Fruit fly (Drosophila melanogaster) whole organism, embryonic: ENCODE measurements around the gene CG42676.

Experiments used
- C15 ChIP-seq: fragments of 200-800 bp; sonication (Bioruptor generic); IDR thresholded peaks from 3 replicates; pipeline ENCODE4 v1.3.6; 2022; ENCODE audit warnings: missing biosample characterization, missing genetic modification characterization
- CG12391 ChIP-seq: fragments of 200-800 bp; sonication (Bioruptor generic); optimal IDR thresholded peaks from 3 replicates; lab custom pipeline; 2018; ENCODE audit warnings: missing biosample characterization, mild to moderate bottlenecking, missing genetic modification characterization, moderate library complexity
- CG15269 ChIP-seq: fragments of 200-800 bp; sonication (Bioruptor generic); optimal IDR thresholded peaks from 2 replicates; lab custom pipeline; 2018; ENCODE audit warnings: missing biosample characterization, mild to moderate bottlenecking, missing genetic modification characterization, moderate library complexity
- CG15479 ChIP-seq: fragments of 200-800 bp; sonication (Bioruptor generic); optimal IDR thresholded peaks from 3 replicates; lab custom pipeline; 2019; ENCODE audit warnings: missing biosample characterization, mild to moderate bottlenecking, missing genetic modification characterization, moderate library complexity
- CG15601 ChIP-seq: fragments of 200-800 bp; sonication (Bioruptor generic); optimal IDR thresholded peaks from 3 replicates; lab custom pipeline; 2019; ENCODE audit warnings: missing biosample characterization, mild to moderate bottlenecking, missing genetic modification characterization, moderate library complexity
- CG16813 ChIP-seq: fragments of 200-800 bp; sonication (Bioruptor generic); IDR thresholded peaks from 3 replicates; pipeline ENCODE4 v1.3.6; 2022; ENCODE audit warnings: missing biosample characterization, missing genetic modification characterization; ENCODE audit not compliant: partially characterized antibody
- CG17359 ChIP-seq: fragments of 200-800 bp; sonication (Bioruptor generic); optimal IDR thresholded peaks from 3 replicates; lab custom pipeline; 2018; ENCODE audit warnings: missing biosample characterization, mild to moderate bottlenecking, missing genetic modification characterization, moderate library complexity
- CG18619 ChIP-seq: fragments of 200-800 bp; sonication (Bioruptor generic); optimal IDR thresholded peaks from 3 replicates; lab custom pipeline; 2017; ENCODE audit warnings: missing biosample characterization, mild to moderate bottlenecking, missing genetic modification characterization
- CG2120 ChIP-seq: fragments of 200-800 bp; sonication (Bioruptor generic); optimal IDR thresholded peaks from 3 replicates; lab custom pipeline; 2016; ENCODE audit warnings: missing biosample characterization, missing genetic modification characterization
- CG2202 ChIP-seq: fragments of 200-800 bp; sonication (Bioruptor generic); optimal IDR thresholded peaks from 2 replicates; lab custom pipeline; 2018; ENCODE audit warnings: missing biosample characterization, mild to moderate bottlenecking, missing genetic modification characterization
- CG2889 ChIP-seq: fragments of 200-800 bp; sonication (Bioruptor generic); IDR thresholded peaks from 3 replicates; pipeline ENCODE4 v1.3.6; 2022; ENCODE audit warnings: missing biosample characterization, missing genetic modification characterization
- CG33557 ChIP-seq: fragments of 200-800 bp; sonication (Bioruptor generic); optimal IDR thresholded peaks from 2 replicates; lab custom pipeline; 2019; ENCODE audit warnings: missing biosample characterization, mild to moderate bottlenecking, missing genetic modification characterization, moderate library complexity
- CG4328 ChIP-seq: fragments of 200-800 bp; sonication (Bioruptor generic); optimal IDR thresholded peaks from 3 replicates; lab custom pipeline; 2017; ENCODE audit warnings: missing biosample characterization, missing genetic modification reagents, missing genetic modification characterization
- CG5245 ChIP-seq: fragments of 200-800 bp; sonication (Bioruptor generic); optimal IDR thresholded peaks from 3 replicates; lab custom pipeline; 2016; ENCODE audit warnings: missing biosample characterization, missing genetic modification characterization
- CG7271 ChIP-seq: fragments of 200-800 bp; sonication (Bioruptor generic); optimal IDR thresholded peaks from 2 replicates; lab custom pipeline; 2018; ENCODE audit warnings: missing biosample characterization, mild to moderate bottlenecking, missing genetic modification characterization, moderate library complexity
- CG8359 ChIP-seq: fragments of 200-800 bp; sonication (Bioruptor generic); optimal IDR thresholded peaks from 2 replicates; lab custom pipeline; 2017; ENCODE audit warnings: missing biosample characterization, mild to moderate bottlenecking, missing genetic modification characterization, borderline replicate concordance
- CG8388 ChIP-seq: fragments of 200-800 bp; sonication (Bioruptor generic); optimal IDR thresholded peaks from 2 replicates; lab custom pipeline; 2019; ENCODE audit warnings: missing biosample characterization, mild to moderate bottlenecking, missing genetic modification characterization, moderate library complexity
- CG8478 ChIP-seq: fragments of >200 bp; optimal IDR thresholded peaks from 2 replicates; lab custom pipeline; 2018
- CrebB ChIP-seq: fragments of 200-800 bp; sonication (Bioruptor generic); optimal IDR thresholded peaks from 3 replicates; lab custom pipeline; 2018; ENCODE audit warnings: missing biosample characterization, mild to moderate bottlenecking, missing genetic modification characterization
- Deaf1 ChIP-seq: fragments of 200-800 bp; optimal IDR thresholded peaks from 3 replicates; lab custom pipeline; 2019; ENCODE audit warnings: missing biosample characterization, mild to moderate bottlenecking, missing genetic modification characterization, moderate library complexity
- Fer3 ChIP-seq: fragments of 200-800 bp; sonication (Bioruptor generic); optimal IDR thresholded peaks from 2 replicates; lab custom pipeline; 2018; ENCODE audit warnings: missing biosample characterization, mild to moderate bottlenecking, missing genetic modification characterization, moderate library complexity
- HLH3B ChIP-seq: fragments of 200-800 bp; sonication (Bioruptor generic); IDR thresholded peaks from 2 replicates; pipeline ENCODE4 v1.3.6; 2022; ENCODE audit warnings: missing biosample characterization, missing genetic modification characterization
- MESR4 ChIP-seq: fragments of 200-800 bp; sonication (Bioruptor generic); optimal IDR thresholded peaks from 2 replicates; lab custom pipeline; 2018; ENCODE audit warnings: missing biosample characterization, mild to moderate bottlenecking, missing genetic modification characterization, moderate library complexity
- Med ChIP-seq: fragments of 200-800 bp; sonication (Bioruptor generic); peaks from one replicate; lab custom pipeline; 2016; ENCODE audit warnings: missing biosample characterization, missing genetic modification characterization, mild to moderate bottlenecking, inconsistent platforms, moderate library complexity
- NFAT ChIP-seq: fragments of 200-800 bp; sonication (Bioruptor generic); IDR thresholded peaks from 2 replicates; pipeline ENCODE4 v1.3.6; 2022; ENCODE audit warnings: missing biosample characterization, missing genetic modification characterization
- Oaz ChIP-seq: fragments of 200-800 bp; sonication (Bioruptor generic); IDR thresholded peaks from 2 replicates; pipeline ENCODE4 v1.3.6; 2022; ENCODE audit warnings: missing biosample characterization, missing genetic modification characterization
- Opbp ChIP-seq: fragments of 200-800 bp; sonication (Bioruptor generic); IDR thresholded peaks from 3 replicates; pipeline ENCODE4 v1.3.6; 2022; ENCODE audit warnings: missing biosample characterization, missing genetic modification characterization; ENCODE audit not compliant: partially characterized antibody
- PHDP ChIP-seq: fragments of 200-800 bp; sonication (Bioruptor generic); optimal IDR thresholded peaks from 3 replicates; lab custom pipeline; 2018; ENCODE audit warnings: missing biosample characterization, mild to moderate bottlenecking, missing genetic modification characterization, moderate library complexity
- Scr ChIP-seq: fragments of 200-800 bp; sonication (Bioruptor generic); IDR thresholded peaks from 2 replicates; pipeline ENCODE4 v1.3.6; 2022; ENCODE audit warnings: missing biosample characterization, missing genetic modification characterization; ENCODE audit not compliant: partially characterized antibody
- Sox100B ChIP-seq: fragments of 200-800 bp; sonication (Bioruptor generic); optimal IDR thresholded peaks from 3 replicates; lab custom pipeline; 2018; ENCODE audit warnings: missing biosample characterization, mild to moderate bottlenecking, missing genetic modification characterization
- amos ChIP-seq: fragments of 200-800 bp; sonication (Bioruptor generic); IDR thresholded peaks from 2 replicates; pipeline ENCODE4 v1.3.6; 2022; ENCODE audit warnings: missing biosample characterization, missing genetic modification characterization; ENCODE audit not compliant: partially characterized antibody
- bsh ChIP-seq, 2 experiments: fragments of 200-800 bp; sonication (Bioruptor generic); optimal IDR thresholded peaks; 2 replicates each; lab custom pipeline; 2017 to 2018; ENCODE audit warnings: mild to moderate bottlenecking in 2 of 2, missing biosample characterization in 2 of 2, missing genetic modification characterization in 2 of 2, moderate library complexity in 1 of 2
- cg ChIP-seq: fragments of 200-800 bp; sonication (Bioruptor generic); optimal IDR thresholded peaks from 3 replicates; lab custom pipeline; 2019; ENCODE audit warnings: missing biosample characterization, mild to moderate bottlenecking, missing genetic modification characterization, moderate library complexity
- chinmo ChIP-seq: fragments of 200-800 bp; sonication (Bioruptor generic); IDR thresholded peaks from 4 replicates; pipeline ENCODE4 v1.3.6; 2022; ENCODE audit warnings: missing biosample characterization, missing genetic modification characterization; ENCODE audit not compliant: partially characterized antibody
- crp ChIP-seq, 2 experiments: fragments of 200-800 bp; sonication (Bioruptor generic); optimal IDR thresholded peaks; 2 replicates in 1 of 2; 3 replicates in 1 of 2; lab custom pipeline; 2017; ENCODE audit warnings: missing biosample characterization in 2 of 2, missing genetic modification characterization in 2 of 2, mild to moderate bottlenecking in 1 of 2, moderate library complexity in 1 of 2
- dmrt99B ChIP-seq: fragments of 200-800 bp; sonication (Bioruptor generic); optimal IDR thresholded peaks from 2 replicates; lab custom pipeline; 2018; ENCODE audit warnings: missing biosample characterization, mild to moderate bottlenecking, missing genetic modification characterization, moderate library complexity
- gfzf ChIP-seq: fragments of 200-800 bp; sonication (Bioruptor generic); optimal IDR thresholded peaks from 2 replicates; lab custom pipeline; 2016; ENCODE audit warnings: missing biosample characterization, mild to moderate bottlenecking, missing genetic modification characterization, moderate library complexity
- grn ChIP-seq: fragments of 200-800 bp; sonication (Bioruptor generic); optimal IDR thresholded peaks from 3 replicates; lab custom pipeline; 2017; ENCODE audit warnings: missing biosample characterization, missing genetic modification characterization
- gro ChIP-seq: fragments of 200-800 bp; sonication (Bioruptor generic); optimal IDR thresholded peaks from 2 replicates; lab custom pipeline; 2016; ENCODE audit warnings: missing biosample characterization, missing genetic modification characterization
- her ChIP-seq: fragments of 200-800 bp; sonication (Bioruptor generic); optimal IDR thresholded peaks from 2 replicates; lab custom pipeline; 2016; ENCODE audit warnings: missing biosample characterization, missing genetic modification characterization
- insv ChIP-seq, 2 experiments: fragments of 200-800 bp; sonication (Bioruptor generic); optimal IDR thresholded peaks; 3 replicates each; lab custom pipeline; 2016 to 2018; ENCODE audit warnings: missing biosample characterization in 2 of 2, missing genetic modification characterization in 2 of 2
- lab ChIP-seq: fragments of 200-800 bp; sonication (Bioruptor generic); optimal IDR thresholded peaks from 3 replicates; lab custom pipeline; 2017; ENCODE audit warnings: missing biosample characterization, missing genetic modification characterization, mild to moderate bottlenecking, moderate library complexity, missing genetic modification reagents
- lilli ChIP-seq: fragments of 200-800 bp; sonication (Bioruptor generic); optimal IDR thresholded peaks from 3 replicates; lab custom pipeline; 2016; ENCODE audit warnings: missing biosample characterization, missing genetic modification characterization
- otp ChIP-seq: fragments of 200-800 bp; sonication (Bioruptor generic); IDR thresholded peaks from 3 replicates; pipeline ENCODE4, ENCODE4 v1.3.6; 2022; ENCODE audit warnings: missing biosample characterization, missing genetic modification characterization
- p53 ChIP-seq: fragments of 200-800 bp; sonication (Bioruptor generic); optimal IDR thresholded peaks from 2 replicates; lab custom pipeline; 2016; ENCODE audit warnings: missing biosample characterization, missing genetic modification characterization
- pnt ChIP-seq: fragments of 200-800 bp; sonication (Bioruptor generic); optimal IDR thresholded peaks from 3 replicates; lab custom pipeline; 2016; ENCODE audit warnings: missing biosample characterization, missing genetic modification characterization
- ssp ChIP-seq: fragments of 200-800 bp; sonication (Bioruptor generic); IDR thresholded peaks from 2 replicates; pipeline ENCODE4 v1.3.6; 2022; ENCODE audit warnings: missing biosample characterization, missing genetic modification characterization
- vnd ChIP-seq: fragments of 200-800 bp; sonication (Bioruptor generic); IDR thresholded peaks from 3 replicates; pipeline ENCODE4 v1.3.6; 2022; ENCODE audit warnings: missing biosample characterization, missing genetic modification characterization; ENCODE audit not compliant: partially characterized antibody

Gene CG42676

DNA sequence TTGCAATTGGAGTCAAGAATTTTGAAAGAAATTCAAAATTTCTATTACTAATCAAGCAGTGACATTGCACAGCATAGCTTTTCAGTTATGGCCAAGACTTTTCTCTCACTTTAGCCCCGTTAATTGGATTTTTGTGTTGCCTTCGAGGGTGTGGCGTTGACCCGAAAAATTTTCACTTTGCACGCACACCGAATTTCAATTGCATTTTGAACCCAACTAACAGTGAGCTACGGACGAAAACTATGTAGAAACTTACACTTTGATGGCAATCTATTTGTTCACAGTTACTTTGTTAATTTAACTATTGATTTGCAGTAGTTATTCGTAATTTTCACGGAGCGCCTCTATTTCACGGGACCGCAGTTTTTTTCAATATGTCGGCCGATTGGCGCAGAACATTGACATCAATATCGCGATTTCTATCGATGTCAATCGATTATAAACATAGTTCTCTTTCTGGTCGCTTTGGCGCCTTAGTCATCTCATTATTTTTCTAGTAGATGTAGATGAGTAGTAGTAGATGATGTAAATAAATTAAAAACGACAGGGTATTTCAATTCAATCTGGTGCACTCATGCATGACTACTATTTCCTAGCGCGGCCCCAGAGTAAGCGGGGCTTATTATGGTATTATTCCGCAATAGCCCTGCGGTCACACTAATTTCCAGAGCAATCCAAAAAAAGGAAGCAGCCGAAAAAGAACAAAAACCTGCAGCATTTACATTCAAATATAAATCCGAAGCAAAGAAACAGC is 7.8 kb upstream of the CG42676 start, which contains the start of the genes alpha-Spec, dlt and Cdc37 (continued):
- TF ChIP-seq CG15479 (GFP tag; lab: Kevin White, UChicago) (peak; percentile 20), CG17359 (peak; percentile 20), CG4328 (GFP tag; lab: Kevin White, UChicago) (no peak), her (peak; percentile 12), CG15601 (tag; lab: Kevin White, UChicago) (peak; percentile 26), dmrt99B (tag; lab: Kevin White, UChicago) (no peak), cg (GFP tag; lab: Kevin White, UChicago) (peak; percentile 75), NFAT (GFP tag; lab: Robert Waterston, UW) (0 out of 2 replicates have a peak, but pooled peaks have one; percentile 16), MESR4 (GFP tag; lab: Kevin White, UChicago) (peak; percentile 63), CG7271 (tag; lab: Kevin White, UChicago) (peak; percentile 54), vnd (peak; percentile 78), CG15269 (tag; lab: Kevin White, UChicago) (no peak), Opbp (GFP tag; lab: Robert Waterston, UW) (peak; percentile 74), Deaf1 (tag; lab: Kevin White, UChicago) (peak; percentile 46), bsh (GFP tag; optimal IDR thresholded peaks at IDR 0.05; lab: Kevin White, UChicago) (peak; percentile 15 to 58), ssp (0 out of 2 replicates have a peak, but pooled peaks have one; percentile 19), grn (GFP tag; lab: Kevin White, UChicago) (no peak), CG2202 (tag; lab: Kevin White, UChicago) (no peak), Oaz (GFP tag; lab: Robert Waterston, UW) (no peak), CG33557 (GFP tag; lab: Kevin White, UChicago) (peak; percentile 29), CG5245 (peak; percentile 11), CG2120 (peak; percentile 1), CG8478 (lab: Kevin White, UChicago) (no peak), lilli (peak; percentile 15), gro (GFP tag; lab: Kevin White, UChicago) (peak; percentile 61), insv (GFP tag; optimal IDR thresholded peaks at IDR 0.05; lab: Kevin White, UChicago) (peak in 1 of 2 experiments; percentile 4), CG18619 (GFP tag; lab: Kevin White, UChicago) (no peak), amos (GFP tag; lab: Robert Waterston, UW) (peak; percentile 79), Sox100B (GFP tag; lab: Kevin White, UChicago) (no peak), CG8359 (no peak), p53 (GFP tag; lab: Kevin White, UChicago) (peak; percentile 47), HLH3B (no peak), Med (GFP tag; lab: Kevin White, UChicago) (peak; percentile 91), CG12391 (tag; lab: Kevin White, UChicago) (peak; percentile 44), chinmo (GFP tag; lab: Robert Waterston, UW) (peak; percentile 88), Fer3 (tag; lab: Kevin White, UChicago) (peak; percentile 24), CG2889 (GFP tag; lab: Robert Waterston, UW) (no peak), C15 (no peak), PHDP (tag; lab: Kevin White, UChicago) (peak; percentile 19), CG16813 (GFP tag; lab: Robert Waterston, UW) (peak; percentile 80), gfzf (peak; percentile 92), CrebB (tag; lab: Kevin White, UChicago) (peak; percentile 55), otp (GFP tag; lab: Robert Waterston, UW) (no peak), crp (GFP tag; optimal IDR thresholded peaks at IDR 0.05; lab: Kevin White, UChicago) (peak in 1 of 2 experiments; percentile 50), Scr (GFP tag; lab: Robert Waterston, UW) (peak; percentile 78), CG8388 (peak; percentile 2), pnt (GFP tag; lab: Kevin White, UChicago) (no peak), lab (no peak)
